Worm (Caenorhabditis elegans): ENCODE data around the gene cox-14.

DNA sequence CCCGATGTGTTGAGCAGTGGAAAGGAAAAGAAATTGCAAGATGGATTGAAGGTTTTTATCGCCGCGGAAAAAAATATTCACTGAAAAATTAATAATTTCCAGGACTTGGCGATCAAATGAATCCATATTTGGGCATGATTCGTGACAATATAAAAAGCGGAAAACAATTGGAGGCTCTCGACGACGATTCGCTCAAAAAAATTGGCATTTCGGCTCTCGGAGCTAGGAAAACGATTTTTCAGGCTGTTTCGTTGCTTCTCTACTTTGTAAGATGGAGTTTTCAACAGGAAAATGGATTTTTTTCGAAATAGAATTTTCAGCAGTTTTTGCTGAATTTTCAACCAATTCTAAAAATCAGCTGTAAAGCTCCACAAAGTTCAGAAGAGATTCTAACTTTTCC lies 53.1 kb downstream of the cox-14 start:
- TF ChIP-seq flt-1 (GFP tag; IDR thresholded peaks at IDR 0.05), result no peak
- no peak for TF ChIP-seq T22C8.4 (GFP tag; IDR thresholded peaks at IDR 0.05)
- no peak for TF ChIP-seq klf-2 (GFP tag; conservative IDR thresholded peaks at IDR 0.05)
